Worm (Caenorhabditis elegans) whole organism, L4 larva: ENCODE data around the gene Y39A3A.2.

ENCODE experiments used
- D1046.2 ChIP-seq: fragments of 200-800 bp; sonication (Bioruptor generic); IDR thresholded peaks from 2 replicates; pipeline ENCODE4 v1.3.6; 2022; ENCODE audit warnings: missing genetic modification characterization, missing compliant biosample characterization
- F10B5.3 ChIP-seq: sonication (generic microtip); optimal IDR thresholded peaks from 2 replicates; lab custom pipeline; 2016; ENCODE audit warnings: mild to moderate bottlenecking, missing genetic modification characterization, missing compliant biosample characterization
- T20F7.1 ChIP-seq: fragments of 200-800 bp; sonication (Bioruptor generic); optimal IDR thresholded peaks from 2 replicates; lab custom pipeline; 2018; ENCODE audit warnings: mild to moderate bottlenecking, missing genetic modification characterization, missing compliant biosample characterization
- T26A8.4 ChIP-seq: fragments of 200-800 bp; sonication (Bioruptor generic); IDR thresholded peaks from 2 replicates; pipeline ENCODE4 v1.3.6; 2022; ENCODE audit warnings: missing genetic modification characterization, missing compliant biosample characterization
- Y105C5A.15 ChIP-seq: fragments of 200-800 bp; sonication (Bioruptor generic); IDR thresholded peaks from 2 replicates; pipeline ENCODE4 v1.3.6; 2022; ENCODE audit warnings: missing genetic modification characterization, missing compliant biosample characterization
- aha-1 ChIP-seq: fragments of 150-350 bp; peaks from one replicate; lab custom pipeline; 2014; ENCODE audit warnings: missing biosample characterization, missing genetic modification characterization
- ama-1 ChIP-seq: fragments of 150-350 bp; optimal IDR thresholded peaks from 2 replicates; lab custom pipeline; 2014; ENCODE audit warnings: inconsistent platforms, mixed read lengths
- attf-4 ChIP-seq: sonication (generic microtip); optimal IDR thresholded peaks from 3 replicates; lab custom pipeline; 2017; ENCODE audit warnings: missing biosample characterization, missing genetic modification characterization
- ceh-20 ChIP-seq: fragments of 200-800 bp; sonication (Bioruptor generic); IDR thresholded peaks from 2 replicates; pipeline ENCODE4 v1.3.6; 2022; ENCODE audit warnings: missing genetic modification reagents, missing genetic modification characterization, missing compliant biosample characterization
- ceh-28 ChIP-seq: fragments of 150-350 bp; optimal IDR thresholded peaks from 2 replicates; lab custom pipeline; 2014; ENCODE audit warnings: missing biosample characterization, missing genetic modification reagents, missing genetic modification characterization
- ceh-32 ChIP-seq: sonication (generic microtip); optimal IDR thresholded peaks from 2 replicates; lab custom pipeline; 2016; ENCODE audit warnings: mild to moderate bottlenecking, missing genetic modification characterization, missing compliant biosample characterization; ENCODE audit not compliant: poor library complexity
- ctbp-1 ChIP-seq: fragments of 200-800 bp; sonication (Bioruptor generic); IDR thresholded peaks from 2 replicates; pipeline ENCODE4 v1.3.6; 2022; ENCODE audit warnings: missing genetic modification reagents, missing genetic modification characterization, missing compliant biosample characterization
- dmd-8 ChIP-seq: fragments of 200-800 bp; sonication (Bioruptor generic); IDR thresholded peaks from 2 replicates; pipeline ENCODE4 v1.3.6; 2022; ENCODE audit warnings: missing genetic modification characterization, missing compliant biosample characterization
- egl-27 ChIP-seq: sonication (generic microtip); optimal IDR thresholded peaks from 3 replicates; lab custom pipeline; 2017; ENCODE audit warnings: missing biosample characterization, missing genetic modification reagents, missing genetic modification characterization
- lim-7 ChIP-seq: fragments of 200-800 bp; sonication (Bioruptor generic); IDR thresholded peaks from 2 replicates; pipeline ENCODE4 v1.3.6; 2022; ENCODE audit warnings: missing genetic modification characterization, missing compliant biosample characterization
- lir-3 ChIP-seq: sonication (generic microtip); optimal IDR thresholded peaks from 2 replicates; lab custom pipeline; 2016; ENCODE audit warnings: mild to moderate bottlenecking, missing genetic modification characterization, missing compliant biosample characterization
- mdl-1 ChIP-seq, 2 experiments: fragments of 150-350 bp in 1 of 2; sonication (generic microtip) in 1 of 2; optimal IDR thresholded peaks; 2 replicates each; lab custom pipeline; 2014 to 2017; ENCODE audit warnings: missing biosample characterization in 2 of 2, missing genetic modification characterization in 2 of 2
- nhr-102 ChIP-seq: sonication (generic microtip); optimal IDR thresholded peaks from 2 replicates; lab custom pipeline; 2016; ENCODE audit warnings: mild to moderate bottlenecking, missing genetic modification characterization, moderate library complexity, missing compliant biosample characterization
- set-16 ChIP-seq: fragments of 200-800 bp; sonication (Bioruptor generic); IDR thresholded peaks from 2 replicates; pipeline ENCODE4 v1.3.6; 2022; ENCODE audit warnings: missing genetic modification reagents, missing genetic modification characterization, missing compliant biosample characterization
- unc-62 ChIP-seq, 3 experiments: fragments of 150-350 bp in 1 of 3; sonication (generic microtip); optimal IDR thresholded peaks in 2 of 3; peaks in 1 of 3; 1 replicate in 1 of 3; 2 replicates in 2 of 3; lab custom pipeline; 2014 to 2017; ENCODE audit warnings: missing biosample characterization in 3 of 3, missing genetic modification characterization in 3 of 3, missing genetic modification reagents in 3 of 3, missing genotype in 1 of 3

The Y39A3A.2 gene

DNA sequence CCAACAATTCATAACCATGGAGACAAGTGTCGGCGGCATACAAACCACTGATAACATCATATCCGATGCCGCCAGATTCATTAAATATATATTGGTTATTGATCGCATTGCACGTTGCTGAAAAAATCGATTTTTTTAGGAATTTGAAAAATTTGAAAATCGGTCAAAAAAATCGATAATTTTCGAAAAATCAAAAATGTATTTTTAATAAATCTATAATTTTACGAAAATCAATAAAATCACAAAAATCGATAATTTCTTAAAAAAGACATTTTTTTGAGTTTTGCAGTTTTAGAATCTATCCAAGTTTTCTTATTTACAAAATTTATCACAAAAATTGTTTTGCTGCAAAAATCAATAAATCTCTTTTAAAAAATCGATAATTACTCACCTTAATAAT lies 42.0 kb downstream of the Y39A3A.2 start:
- peak; percentile 87 for TF ChIP-seq ceh-28 (tag; lab: Kevin White, UChicago)
- TF ChIP-seq aha-1 (tag; lab: Kevin White, UChicago): peak; percentile 85
- TF ChIP-seq mdl-1 (tag; optimal IDR thresholded peaks at IDR 0.05; lab: Kevin White, UChicago): no peak
- TF ChIP-seq Y105C5A.15 (GFP tag; lab: Robert Waterston, UW): no peak

DNA sequence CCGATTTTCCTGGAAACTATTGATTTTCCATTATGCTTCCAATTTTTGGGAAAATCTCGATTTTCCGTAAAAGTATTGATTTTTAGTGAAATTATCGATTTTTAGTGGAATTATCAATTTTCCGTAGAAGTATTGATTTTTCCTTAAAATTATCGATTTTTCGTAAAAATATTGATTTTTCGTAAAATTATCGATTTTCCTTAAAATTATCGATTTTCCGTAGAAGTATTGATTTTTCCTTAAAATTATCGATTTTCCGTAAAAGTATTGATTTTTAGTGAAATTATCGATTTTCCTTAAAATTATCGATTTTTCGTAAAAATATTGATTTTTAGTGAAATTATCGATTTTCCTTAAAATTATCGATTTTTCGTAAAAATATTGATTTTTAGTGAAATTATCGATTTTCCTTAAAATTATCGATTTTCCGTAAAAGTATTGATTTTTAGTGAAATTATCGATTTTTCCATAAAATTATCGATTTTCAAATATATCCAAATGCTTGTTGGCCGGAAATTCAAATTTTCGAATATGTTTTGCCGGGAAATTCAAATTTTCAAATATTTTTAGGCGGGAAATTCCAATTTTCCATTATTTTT lies 43.5 kb downstream of the Y39A3A.2 start:
- peak; percentile 96 for TF ChIP-seq ceh-28 (tag; lab: Kevin White, UChicago)

DNA sequence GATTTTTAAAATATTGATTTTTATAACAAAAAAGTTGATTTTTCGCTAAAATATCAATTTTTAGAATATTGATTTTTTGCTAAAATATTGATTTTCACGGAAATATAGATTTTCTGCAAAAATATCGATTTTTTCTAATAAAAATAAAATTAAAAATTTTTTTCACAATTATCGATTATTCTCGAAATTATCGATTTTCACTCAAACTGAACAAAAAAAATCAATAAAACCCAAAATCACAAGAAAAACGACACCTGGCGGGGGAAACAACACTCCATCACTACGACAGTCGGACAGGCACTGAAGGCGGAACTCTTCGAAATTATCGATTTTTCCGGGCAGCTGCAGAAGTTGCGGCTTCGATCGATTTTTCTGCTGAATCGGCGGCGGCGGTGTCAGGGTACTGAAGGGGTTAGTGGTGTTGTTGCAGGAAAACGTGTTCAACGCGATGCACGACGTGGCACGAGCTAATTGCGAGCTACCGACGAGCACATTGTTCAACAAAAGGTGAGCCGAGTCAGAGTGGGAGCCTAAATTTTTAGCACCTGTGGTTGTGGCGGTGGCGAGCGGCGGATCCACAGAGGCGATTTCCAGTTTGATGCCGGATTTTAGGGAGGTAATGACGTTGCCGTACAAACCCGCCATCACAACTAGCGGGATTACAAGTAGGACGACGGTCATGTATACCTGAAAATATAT lies 44.2 kb downstream of the Y39A3A.2 start:
- TF ChIP-seq D1046.2: 0 out of 2 replicates have a peak, but pooled peaks have one; percentile 65
- peak; percentile 39 for TF ChIP-seq set-16 (GFP tag; lab: Robert Waterston, UW)
- peak; percentile 69 for TF ChIP-seq aha-1 (tag; lab: Kevin White, UChicago)
- TF ChIP-seq T26A8.4 (GFP tag; lab: Robert Waterston, UW): no peak
- TF ChIP-seq ceh-28 (tag; lab: Kevin White, UChicago): peak; percentile 77
- TF ChIP-seq ama-1 (lab: Kevin White, UChicago): no peak

DNA sequence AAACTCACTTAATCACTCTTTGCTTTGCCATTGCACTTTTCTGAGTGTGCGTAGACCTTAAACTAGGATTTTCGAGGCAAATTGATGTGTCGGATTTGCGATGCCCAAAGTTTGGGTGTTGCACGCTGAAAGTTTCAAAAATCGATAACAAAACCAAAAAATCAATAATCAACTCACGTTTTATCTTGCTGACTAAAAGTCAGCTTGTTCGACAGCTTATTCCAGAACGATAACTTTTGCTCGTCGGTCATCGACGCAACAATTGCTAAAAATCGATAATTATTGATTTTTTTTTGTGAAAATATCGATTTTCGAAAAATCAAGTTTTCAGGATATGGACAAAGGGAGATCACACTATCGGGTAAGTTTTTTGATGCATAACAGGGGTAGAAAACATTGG lies 44.9 kb downstream of the Y39A3A.2 start:
- TF ChIP-seq ctbp-1 (GFP tag; lab: Robert Waterston, UW) (no peak), F10B5.3 (tag; lab: Kevin White, UChicago) (no peak), ceh-28 (tag; lab: Kevin White, UChicago) (peak; percentile 94), ama-1 (lab: Kevin White, UChicago) (no peak), attf-4 (tag; lab: Kevin White, UChicago) (no peak), egl-27 (tag; lab: Kevin White, UChicago) (no peak), lir-3 (tag; lab: Kevin White, UChicago) (no peak), ceh-20 (GFP tag; lab: Robert Waterston, UW) (no peak), T20F7.1 (GFP tag; lab: Kevin White, UChicago) (no peak)

DNA sequence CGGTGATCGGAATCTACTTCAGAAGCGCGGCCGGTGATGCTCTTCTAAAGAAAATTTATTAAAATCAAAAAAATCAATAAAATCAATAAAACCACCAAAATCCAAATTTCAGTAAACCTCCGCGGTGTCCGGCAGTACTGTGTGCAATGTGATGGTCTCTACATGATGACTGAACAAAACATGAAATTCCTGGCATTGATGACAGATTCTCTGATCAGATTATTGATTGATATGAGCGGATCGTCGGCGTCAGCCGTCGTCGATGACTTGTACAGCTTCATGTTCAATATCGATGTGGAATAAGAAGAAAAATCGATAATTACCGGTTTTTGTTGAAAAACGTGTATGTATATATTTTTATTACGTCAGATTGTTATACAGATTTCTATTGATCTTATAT lies 48.6 kb downstream of the Y39A3A.2 start:
- TF ChIP-seq unc-62 (GFP tag; optimal IDR thresholded peaks at IDR 0.05 in 1 of 2; lab: Kevin White, UChicago) (peak in 1 of 2 experiments; percentile 62), unc-62 (tag; optimal IDR thresholded peaks at IDR 0.05; lab: Kevin White, UChicago) (no peak), ceh-32 (no peak), ceh-28 (tag; lab: Kevin White, UChicago) (peak; percentile 28), dmd-8 (GFP tag; lab: Robert Waterston, UW) (no peak)

DNA sequence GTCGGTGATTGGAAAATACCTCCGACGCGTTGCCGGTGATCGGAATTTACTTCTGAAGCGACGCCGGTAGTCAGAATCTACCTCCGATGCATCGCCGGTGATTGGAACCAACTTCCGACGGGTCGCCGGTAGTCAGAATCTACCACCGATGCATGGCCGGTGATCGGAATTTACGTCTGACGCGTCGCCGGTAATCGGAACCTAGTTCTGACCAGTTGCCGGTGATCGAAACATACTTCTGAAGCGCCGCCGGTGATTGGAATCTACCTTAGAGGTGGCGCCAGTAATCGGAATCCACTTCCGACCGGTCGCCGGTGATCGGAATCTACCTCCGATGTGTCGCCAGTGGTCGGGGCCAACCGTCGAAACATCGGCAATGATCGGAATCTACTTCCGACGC lies 49.1 kb downstream of the Y39A3A.2 start:
- TF ChIP-seq set-16 (GFP tag; lab: Robert Waterston, UW) (peak; percentile 65), lim-7 (GFP tag; lab: Robert Waterston, UW) (no peak)
- TF ChIP-seq, all 104 proteins: peak for 1

DNA sequence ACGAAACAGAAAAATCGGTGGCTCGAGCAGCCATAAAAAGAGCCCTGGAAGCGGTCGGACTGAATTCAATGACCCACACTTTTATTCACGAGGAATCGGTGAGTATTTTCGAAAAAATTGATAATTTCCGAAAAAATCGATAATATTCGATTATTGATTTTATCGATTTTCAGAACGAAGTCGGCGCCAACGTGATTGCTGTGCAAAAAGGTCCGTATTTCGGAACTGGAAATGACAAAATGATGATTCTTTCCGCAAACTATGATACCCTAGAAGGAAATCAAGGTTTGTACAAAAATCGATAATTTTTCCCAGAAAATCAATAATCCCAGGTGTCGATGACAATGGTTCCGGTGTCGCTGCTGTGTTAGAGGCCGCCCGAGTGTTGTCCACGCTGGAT lies 50.5 kb downstream of the Y39A3A.2 start:
- TF ChIP-seq ceh-28 (tag; lab: Kevin White, UChicago) (peak; percentile 89), nhr-102 (no peak)
- TF ChIP-seq, all 104 proteins: peak for 1
